Worm (Caenorhabditis elegans): ENCODE results near the gene wrt-5.

Gene wrt-5

ce11 chrIV:4042274-4042673, 9.2 kb downstream of the wrt-5 start, which contains the start of gene cdc-73 (continued):
- TF ChIP-seq ceh-31 (tag; optimal IDR thresholded peaks at IDR 0.05): peak; percentile 87
- no peak for TF ChIP-seq C38D4.7 (GFP tag; optimal IDR thresholded peaks at IDR 0.05)
- no peak for TF ChIP-seq ceh-48 (tag; optimal IDR thresholded peaks at IDR 0.05)
- peak; percentile 72 for TF ChIP-seq tbx-2 (tag; optimal IDR thresholded peaks at IDR 0.05)
- no peak for TF ChIP-seq ceh-24 (tag; optimal IDR thresholded peaks at IDR 0.05)
- TF ChIP-seq pax-1 (tag; optimal IDR thresholded peaks at IDR 0.05): no peak
- TF ChIP-seq ceh-2 (tag; optimal IDR thresholded peaks at IDR 0.05): peak; percentile 74
- TF ChIP-seq ceh-19 (GFP tag; optimal IDR thresholded peaks at IDR 0.05): no peak
- TF ChIP-seq ttx-3 (tag; optimal IDR thresholded peaks at IDR 0.05): no peak
- peak; percentile 50 for TF ChIP-seq ahr-1 (tag; optimal IDR thresholded peaks at IDR 0.05)
- no peak for TF ChIP-seq sdc-2 (tag; optimal IDR thresholded peaks at IDR 0.05)
- TF ChIP-seq dve-1 (tag; optimal IDR thresholded peaks at IDR 0.05): no peak
- no peak for TF ChIP-seq sox-2 (GFP tag; IDR thresholded peaks at IDR 0.05)
- TF ChIP-seq nhr-11 (tag; optimal IDR thresholded peaks at IDR 0.05): no peak
- peak; percentile 25 for TF ChIP-seq fax-1 (tag; optimal IDR thresholded peaks at IDR 0.05)
- peak; percentile 36 for TF ChIP-seq elt-2 (tag; optimal IDR thresholded peaks at IDR 0.05)
- no peak for TF ChIP-seq madf-2 (tag; optimal IDR thresholded peaks at IDR 0.05)
- no peak for TF ChIP-seq eyg-1 (tag; optimal IDR thresholded peaks at IDR 0.05)
- no peak for TF ChIP-seq hlh-30 (tag; optimal IDR thresholded peaks at IDR 0.05; ENCODE audit: insufficient read depth)

ce11 chrIV:4041006-4041405, 10.4 kb downstream of the wrt-5 start:
- TF ChIP-seq zip-5 (tag; optimal IDR thresholded peaks at IDR 0.05) (no peak), ceh-19 (GFP tag; optimal IDR thresholded peaks at IDR 0.05) (no peak), ceh-2 (tag; optimal IDR thresholded peaks at IDR 0.05) (no peak), unc-3 (GFP tag; conservative IDR thresholded peaks at IDR 0.05) (no peak), unc-3 (tag; optimal IDR thresholded peaks at IDR 0.05) (no peak), tbx-7 (tag; optimal IDR thresholded peaks at IDR 0.05) (no peak), ceh-6 (GFP tag; optimal IDR thresholded peaks at IDR 0.05) (no peak), sdc-2 (tag; optimal IDR thresholded peaks at IDR 0.05) (no peak), tbx-2 (tag; optimal IDR thresholded peaks at IDR 0.05) (no peak), T23F11.4 (GFP tag; optimal IDR thresholded peaks at IDR 0.05) (no peak), hlh-15 (tag; optimal IDR thresholded peaks at IDR 0.05) (no peak), unc-42 (tag; optimal IDR thresholded peaks at IDR 0.05) (no peak)

- TF ChIP-seq ceh-45 (GFP tag; IDR thresholded peaks at IDR 0.05) (no peak), lim-6 (tag; optimal IDR thresholded peaks at IDR 0.05) (no peak), T23F11.4 (GFP tag; optimal IDR thresholded peaks at IDR 0.05) (no peak), dve-1 (tag; optimal IDR thresholded peaks at IDR 0.05) (no peak), ets-4 (tag; optimal IDR thresholded peaks at IDR 0.05) (no peak), K02D7.2 (tag; optimal IDR thresholded peaks at IDR 0.05) (no peak), npax-4 (tag; optimal IDR thresholded peaks at IDR 0.05) (no peak), unc-55 (GFP tag; optimal IDR thresholded peaks at IDR 0.05) (no peak), ztf-16 (tag; optimal IDR thresholded peaks at IDR 0.05) (no peak), F13H6.1 (tag; optimal IDR thresholded peaks at IDR 0.05) (no peak), madf-2 (tag; optimal IDR thresholded peaks at IDR 0.05) (no peak), lin-11 (tag; optimal IDR thresholded peaks at IDR 0.05) (no peak), syd-9 (tag; optimal IDR thresholded peaks at IDR 0.05) (no peak), ref-2 (tag; optimal IDR thresholded peaks at IDR 0.05) (no peak), fax-1 (tag; optimal IDR thresholded peaks at IDR 0.05) (no peak), ttx-3 (tag; optimal IDR thresholded peaks at IDR 0.05) (no peak), elt-4 (tag; optimal IDR thresholded peaks at IDR 0.05) (no peak), Y22D7AL.16 (tag; optimal IDR thresholded peaks at IDR 0.05) (no peak), nfya-1 (tag; optimal IDR thresholded peaks at IDR 0.05) (no peak), ceh-24 (tag; optimal IDR thresholded peaks at IDR 0.05) (no peak)
These were observed 11.5 kb downstream of the wrt-5 start, which contains the start of gene F35F11.2 for ce11 chrIV:4039984-4040383. Gene F35F11.2, plus strand, starts transcription at chrIV:4040284.
